Fruit fly (Drosophila melanogaster) whole organism, wandering third instar larva: ENCODE results near the gene CG9926.

Experiments used
- Abd-B ChIP-seq: fragments of >200 bp; optimal IDR thresholded peaks from 2 replicates; lab custom pipeline; 2017; ENCODE audit warnings: missing biosample characterization, missing genetic modification characterization
- CG32264 ChIP-seq: fragments of 200-800 bp; sonication (Bioruptor generic); optimal IDR thresholded peaks from 2 replicates; lab custom pipeline; 2016; ENCODE audit warnings: missing biosample characterization, missing genetic modification characterization
- CG9705 ChIP-seq: fragments of 200-800 bp; sonication (Bioruptor generic); optimal IDR thresholded peaks from 2 replicates; lab custom pipeline; 2018; ENCODE audit warnings: missing biosample characterization, mild to moderate bottlenecking, missing genetic modification characterization
- CrebA ChIP-seq: fragments of 200-800 bp; sonication (Bioruptor generic); optimal IDR thresholded peaks from 2 replicates; lab custom pipeline; 2016; ENCODE audit warnings: missing biosample characterization, mild to moderate bottlenecking, missing genetic modification characterization, borderline replicate concordance
- Dfd ChIP-seq: fragments of >200 bp; optimal IDR thresholded peaks from 2 replicates; lab custom pipeline; 2017; ENCODE audit warnings: missing biosample characterization, missing genetic modification characterization
- Dif ChIP-seq: fragments of 200-275, 200-300 bp; sonication (Bioruptor generic); optimal IDR thresholded peaks from 2 replicates; lab custom pipeline; 2018; ENCODE audit warnings: missing biosample characterization, missing genetic modification characterization; ENCODE audit not compliant: partially characterized antibody
- GATAd ChIP-seq: sonication (Bioruptor generic); optimal IDR thresholded peaks from 2 replicates; lab custom pipeline; 2016; ENCODE audit warnings: missing biosample characterization, missing genetic modification characterization
- HLH106 ChIP-seq: fragments of 200-800 bp; optimal IDR thresholded peaks from 3 replicates; lab custom pipeline; 2019; ENCODE audit warnings: missing biosample characterization, mild to moderate bottlenecking, missing genetic modification characterization, moderate library complexity
- Hnf4 ChIP-seq: fragments of 200-800 bp; sonication (Bioruptor generic); optimal IDR thresholded peaks from 2 replicates; lab custom pipeline; 2016; ENCODE audit warnings: missing biosample characterization, mild to moderate bottlenecking, missing genetic modification characterization
- Hr78 ChIP-seq: fragments of >200 bp; optimal IDR thresholded peaks from 2 replicates; lab custom pipeline; 2017; ENCODE audit warnings: missing biosample characterization, missing genetic modification characterization
- Hr83 ChIP-seq: fragments of 200-300 bp; sonication (Bioruptor generic); optimal IDR thresholded peaks from 2 replicates; lab custom pipeline; 2016; ENCODE audit warnings: missing biosample characterization, mild to moderate bottlenecking, missing genetic modification characterization, moderate library complexity; ENCODE audit not compliant: poor library complexity, severe bottlenecking
- Jra ChIP-seq: sonication (Bioruptor generic); optimal IDR thresholded peaks from 2 replicates; lab custom pipeline; 2016; ENCODE audit warnings: missing biosample characterization, missing genetic modification characterization
- Mio ChIP-seq: sonication (Bioruptor generic); optimal IDR thresholded peaks from 2 replicates; lab custom pipeline; 2016; ENCODE audit warnings: missing biosample characterization, missing genetic modification characterization
- Myc ChIP-seq: fragments of >200 bp; optimal IDR thresholded peaks from 2 replicates; lab custom pipeline; 2017
- N ChIP-seq: fragments of >200 bp; optimal IDR thresholded peaks from 2 replicates; lab custom pipeline; 2018; ENCODE audit warnings: missing biosample characterization, missing external identifiers, missing genetic modification characterization
- OdsH ChIP-seq: fragments of 200-800 bp; sonication (Bioruptor generic); optimal IDR thresholded peaks from 2 replicates; lab custom pipeline; 2016; ENCODE audit warnings: missing biosample characterization, mild to moderate bottlenecking, missing genetic modification characterization
- Rel ChIP-seq, 2 experiments: fragments of 200-800 bp; sonication (Bioruptor generic) in 1 of 2; optimal IDR thresholded peaks; 2 replicates in 1 of 2; 3 replicates in 1 of 2; lab custom pipeline; 2016 to 2019; ENCODE audit warnings: mild to moderate bottlenecking in 2 of 2, missing biosample characterization in 2 of 2, missing genetic modification characterization in 2 of 2, moderate library complexity in 1 of 2
- Sp1 ChIP-seq: fragments of 200-800 bp; sonication (Bioruptor generic); optimal IDR thresholded peaks from 3 replicates; lab custom pipeline; 2019; ENCODE audit warnings: missing biosample characterization, mild to moderate bottlenecking, missing genetic modification characterization, moderate library complexity
- Vsx2 ChIP-seq: fragments of 200-300, 225-300 bp; sonication (Bioruptor generic); optimal IDR thresholded peaks from 2 replicates; lab custom pipeline; 2018; ENCODE audit warnings: missing biosample characterization, missing genetic modification characterization; ENCODE audit not compliant: partially characterized antibody
- br ChIP-seq: fragments of 200-800 bp; sonication (Bioruptor generic); optimal IDR thresholded peaks from 2 replicates; lab custom pipeline; 2016; ENCODE audit warnings: missing biosample characterization, missing genetic modification characterization
- brk ChIP-seq: fragments of 200-800 bp; sonication (Bioruptor generic); optimal IDR thresholded peaks from 2 replicates; lab custom pipeline; 2016; ENCODE audit warnings: missing biosample characterization, mild to moderate bottlenecking, missing genetic modification characterization
- dl ChIP-seq, 2 experiments: fragments of 175-275, 200-275 bp in 1 of 2; fragments of 200-275 bp in 1 of 2; sonication (Bioruptor generic); optimal IDR thresholded peaks; lab custom pipeline; 2018; ENCODE audit warnings: mild to moderate bottlenecking in 2 of 2, missing biosample characterization in 2 of 2, missing genetic modification characterization in 2 of 2, moderate library complexity in 2 of 2; ENCODE audit not compliant: partially characterized antibody in 2 of 2, insufficient read depth in 1 of 2
- dmrt93B ChIP-seq: fragments of 200-800 bp; sonication (Bioruptor generic); optimal IDR thresholded peaks from 2 replicates; lab custom pipeline; 2018; ENCODE audit warnings: missing biosample characterization, mild to moderate bottlenecking, missing genetic modification characterization
- dsf ChIP-seq: sonication (Bioruptor generic); optimal IDR thresholded peaks from 2 replicates; lab custom pipeline; 2016; ENCODE audit warnings: missing biosample characterization, missing genetic modification characterization, borderline replicate concordance
- ey ChIP-seq: fragments of 200-800 bp; sonication (Bioruptor generic); optimal IDR thresholded peaks from 2 replicates; lab custom pipeline; 2016; ENCODE audit warnings: missing biosample characterization, missing genetic modification characterization
- foxo ChIP-seq, 2 experiments: fragments of 200-800 bp; sonication (Bioruptor generic); optimal IDR thresholded peaks; 2 replicates in 1 of 2; 3 replicates in 1 of 2; lab custom pipeline; 2016 to 2017; ENCODE audit warnings: missing biosample characterization in 2 of 2, missing genetic modification characterization in 2 of 2
- fru ChIP-seq: fragments of 200-800 bp; sonication (Bioruptor generic); optimal IDR thresholded peaks from 3 replicates; lab custom pipeline; 2016; ENCODE audit warnings: missing biosample characterization, mild to moderate bottlenecking, missing genetic modification characterization
- jim ChIP-seq: fragments of 175-275, 200-325 bp; sonication (Bioruptor generic); optimal IDR thresholded peaks from 2 replicates; lab custom pipeline; 2016; ENCODE audit warnings: missing biosample characterization, mild to moderate bottlenecking, missing genetic modification characterization
- pan ChIP-seq: fragments of >200 bp; optimal IDR thresholded peaks from 2 replicates; lab custom pipeline; 2017
- psq ChIP-seq: fragments of 200-800 bp; sonication (Bioruptor generic); optimal IDR thresholded peaks from 3 replicates; lab custom pipeline; 2017; ENCODE audit warnings: missing biosample characterization, mild to moderate bottlenecking, missing genetic modification characterization, moderate library complexity
- rgr ChIP-seq: fragments of 200-800 bp; sonication (Bioruptor generic); optimal IDR thresholded peaks from 3 replicates; lab custom pipeline; 2016; ENCODE audit warnings: missing biosample characterization, mild to moderate bottlenecking, missing genetic modification characterization
- sage ChIP-seq: fragments of 200-800 bp; sonication (Bioruptor generic); optimal IDR thresholded peaks from 2 replicates; lab custom pipeline; 2016; ENCODE audit warnings: missing biosample characterization, mild to moderate bottlenecking, missing genetic modification characterization
- sv ChIP-seq: fragments of 200-800 bp; sonication (Bioruptor generic); optimal IDR thresholded peaks from 3 replicates; lab custom pipeline; 2016; ENCODE audit warnings: missing biosample characterization, missing genetic modification characterization
- woc ChIP-seq: sonication (Bioruptor generic); optimal IDR thresholded peaks from 2 replicates; lab custom pipeline; 2016; ENCODE audit warnings: missing biosample characterization, mild to moderate bottlenecking, missing genetic modification characterization

CG9926 gene

dm6 chr3R:13949571-13949970 lies 1.4 kb downstream of the CG9926 start:
- TF ChIP-seq sage (no peak), dmrt93B (GFP tag; lab: Kevin White, UChicago) (no peak), sv (GFP tag; lab: Kevin White, UChicago) (no peak), N (GFP tag; lab: Kevin White, UChicago) (no peak), dl (GFP tag; optimal IDR thresholded peaks at IDR 0.05; lab: Kevin White, UChicago; ENCODE audit: insufficient read depth in 1 of 2, partially characterized antibody in 2 of 2) (no peak), Dif (GFP tag; lab: Kevin White, UChicago) (no peak), br (no peak), Vsx2 (GFP tag; lab: Kevin White, UChicago) (no peak), fru (GFP tag; lab: Kevin White, UChicago) (no peak), CG9705 (GFP tag; lab: Kevin White, UChicago) (no peak), jim (GFP tag; lab: Kevin White, UChicago) (no peak), rgr (GFP tag; lab: Kevin White, UChicago) (no peak), Rel (GFP tag; optimal IDR thresholded peaks at IDR 0.05; lab: Kevin White, UChicago) (no peak), Rel (tag; optimal IDR thresholded peaks at IDR 0.05; lab: Kevin White, UChicago) (no peak), foxo (GFP tag; optimal IDR thresholded peaks at IDR 0.05; lab: Kevin White, UChicago) (no peak), Hr83 (GFP tag; lab: Kevin White, UChicago) (no peak)

dm6 chr3R:13948237-13948636 lies 2.7 kb downstream of the CG9926 start, which contains the start of gene CG31517:
TSS of gene CG31517 (plus strand) at chr3R:13948420.
- TF ChIP-seq GATAd (GFP tag; lab: Kevin White, UChicago) (no peak), ey (GFP tag; lab: Kevin White, UChicago) (no peak), Hnf4 (no peak), Hr78 (GFP tag; lab: Kevin White, UChicago) (no peak), br (no peak), pan (no peak), dmrt93B (GFP tag; lab: Kevin White, UChicago) (no peak), Vsx2 (GFP tag; lab: Kevin White, UChicago) (no peak), Dif (GFP tag; lab: Kevin White, UChicago) (no peak), CrebA (GFP tag; lab: Kevin White, UChicago) (no peak), Sp1 (GFP tag; lab: Kevin White, UChicago) (no peak), OdsH (GFP tag; lab: Kevin White, UChicago) (no peak), sage (no peak), brk (GFP tag; lab: Kevin White, UChicago) (no peak), Myc (lab: Kevin White, UChicago) (no peak), psq (GFP tag; lab: Kevin White, UChicago) (no peak)

DNA sequence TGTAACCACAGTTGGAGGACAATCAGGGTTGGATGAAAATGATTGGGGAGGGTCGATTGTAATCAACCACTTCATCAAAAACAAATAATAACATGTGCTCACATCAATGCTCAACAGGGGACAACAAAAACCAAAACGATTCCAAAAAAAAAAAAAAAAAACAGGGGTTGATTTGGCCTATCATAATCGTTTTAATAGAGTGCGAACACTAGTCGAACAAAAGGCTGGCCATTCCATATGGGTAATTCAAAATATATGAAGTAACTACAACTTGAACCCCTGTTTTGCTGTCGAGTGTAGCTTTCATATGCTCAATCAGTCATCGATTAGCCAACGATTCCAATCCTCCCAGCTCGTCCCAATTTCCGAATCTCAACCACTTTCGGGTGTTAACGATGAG lies 3.5 kb downstream of the CG9926 start:
- TF ChIP-seq Abd-B (GFP tag; lab: Kevin White, UChicago): no peak
- no peak for TF ChIP-seq foxo (GFP tag; optimal IDR thresholded peaks at IDR 0.05; lab: Kevin White, UChicago)
- no peak for TF ChIP-seq Dif (GFP tag; lab: Kevin White, UChicago)
- no peak for TF ChIP-seq woc (GFP tag; lab: Kevin White, UChicago)
- TF ChIP-seq pan: no peak
- no peak for TF ChIP-seq OdsH (GFP tag; lab: Kevin White, UChicago)
- TF ChIP-seq psq (GFP tag; lab: Kevin White, UChicago): no peak
- no peak for TF ChIP-seq N (GFP tag; lab: Kevin White, UChicago)
- TF ChIP-seq CG32264: no peak
- TF ChIP-seq fru (GFP tag; lab: Kevin White, UChicago): no peak
- TF ChIP-seq HLH106: no peak
- TF ChIP-seq rgr (GFP tag; lab: Kevin White, UChicago): no peak
- no peak for TF ChIP-seq GATAd (GFP tag; lab: Kevin White, UChicago)
- TF ChIP-seq br: no peak
- TF ChIP-seq Hr78 (GFP tag; lab: Kevin White, UChicago): no peak
- no peak for TF ChIP-seq CG9705 (GFP tag; lab: Kevin White, UChicago)
- no peak for TF ChIP-seq sage
- TF ChIP-seq Dfd (GFP tag; lab: Kevin White, UChicago): no peak
- no peak for TF ChIP-seq Sp1 (GFP tag; lab: Kevin White, UChicago)
- TF ChIP-seq jim (GFP tag; lab: Kevin White, UChicago): no peak

DNA sequence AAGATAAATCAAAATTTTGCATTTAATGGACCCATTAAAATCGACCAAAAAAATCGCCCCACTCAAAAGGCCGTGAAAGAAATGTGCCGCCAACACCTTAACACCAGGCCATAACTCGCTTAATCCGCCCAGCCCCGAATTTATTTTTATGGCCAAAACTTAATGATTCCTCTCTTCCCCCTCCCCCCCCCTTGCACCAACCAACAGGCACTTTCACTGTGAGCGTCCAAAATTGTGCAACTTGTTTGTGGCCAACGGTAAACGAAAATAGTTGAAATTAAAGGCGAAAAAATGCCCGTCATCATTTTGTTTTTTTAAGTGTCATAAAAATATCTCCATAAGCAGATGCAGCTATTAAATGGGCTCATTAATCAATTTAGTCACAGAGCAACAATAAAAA lies 4.8 kb downstream of the CG9926 start:
- no peak for TF ChIP-seq HLH106
- no peak for TF ChIP-seq fru (GFP tag; lab: Kevin White, UChicago)
- TF ChIP-seq Jra (GFP tag; lab: Kevin White, UChicago): no peak
- no peak for TF ChIP-seq brk (GFP tag; lab: Kevin White, UChicago)
- no peak for TF ChIP-seq foxo (GFP tag; optimal IDR thresholded peaks at IDR 0.05; lab: Kevin White, UChicago)
- no peak for TF ChIP-seq Mio (GFP tag; lab: Kevin White, UChicago)
- TF ChIP-seq dsf (GFP tag; lab: Kevin White, UChicago): no peak
- TF ChIP-seq, all 38 proteins: peak for 0
